Worm (Caenorhabditis elegans): ENCODE data around the gene cyp-37A1.

DNA sequence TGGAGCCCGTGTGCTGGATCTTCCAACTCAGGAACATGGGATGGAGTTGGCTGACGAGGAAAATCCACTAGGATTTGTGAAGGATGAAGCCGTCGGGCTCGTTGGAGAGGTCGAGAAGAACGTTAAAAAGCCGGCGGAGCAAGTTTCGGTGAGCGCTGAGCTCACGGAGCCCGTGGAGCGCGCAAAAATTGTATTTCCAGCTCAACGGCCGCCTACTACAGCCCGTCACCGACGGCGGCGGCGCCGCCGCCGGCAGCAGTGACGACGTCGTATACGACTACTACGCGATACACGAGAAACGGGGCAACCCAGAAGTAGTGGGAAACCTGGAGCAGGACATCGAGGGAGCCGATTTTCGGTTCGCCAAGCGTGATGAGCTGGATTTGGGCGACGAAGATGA, 44.1 kb upstream of the cyp-37A1 start:
- no peak for TF ChIP-seq lin-13 (GFP tag; optimal IDR thresholded peaks at IDR 0.05)
- no peak for TF ChIP-seq elt-3 (tag; optimal IDR thresholded peaks at IDR 0.05)
- TF ChIP-seq zag-1 (tag; optimal IDR thresholded peaks at IDR 0.05): no peak
- TF ChIP-seq nhr-11 (tag; optimal IDR thresholded peaks at IDR 0.05): no peak
- TF ChIP-seq nhr-6 (tag; optimal IDR thresholded peaks at IDR 0.05): no peak
- TF ChIP-seq nhr-12 (tag; optimal IDR thresholded peaks at IDR 0.05): no peak
- TF ChIP-seq snpc-4 (tag; optimal IDR thresholded peaks at IDR 0.05): no peak
- no peak for TF ChIP-seq lsy-2 (tag; optimal IDR thresholded peaks at IDR 0.05)
- no peak for TF ChIP-seq unc-39 (tag; optimal IDR thresholded peaks at IDR 0.05)
- TF ChIP-seq unc-62 (GFP tag; optimal IDR thresholded peaks at IDR 0.05): no peak
- TF ChIP-seq ama-1 (optimal IDR thresholded peaks at IDR 0.05): no peak
- no peak for TF ChIP-seq nhr-23 (tag; optimal IDR thresholded peaks at IDR 0.05)

Data from whole organism, L2 larva.